Fruit fly (Drosophila melanogaster) whole organism, larva: ENCODE data around the gene Neto.

Source experiments
- noc ChIP-seq: fragments of 200-800 bp; sonication (Bioruptor generic); optimal IDR thresholded peaks from 3 replicates; lab custom pipeline; 2019; ENCODE audit warnings: missing biosample characterization, mild to moderate bottlenecking, missing genetic modification characterization, moderate library complexity

Neto gene

DNA sequence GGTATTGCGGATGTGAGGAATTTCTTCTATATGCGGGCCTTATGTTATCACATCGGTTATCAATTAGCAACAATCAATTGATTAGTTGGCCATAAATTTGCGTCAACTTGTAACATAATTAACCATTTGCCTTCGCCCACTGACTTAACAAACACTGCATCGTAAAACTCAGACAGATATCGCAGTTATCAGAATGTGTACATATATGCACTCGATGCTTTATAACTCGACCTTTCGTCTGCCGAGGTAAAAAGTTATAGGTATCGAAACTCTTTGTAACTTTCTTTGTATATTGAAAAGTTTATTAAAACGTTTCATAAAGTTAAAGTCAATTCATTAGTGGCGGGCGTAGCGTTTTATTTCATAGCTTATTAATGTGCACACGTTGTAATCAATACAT, 117.3 kb downstream of the Neto start:
- no peak for TF ChIP-seq noc (tag; lab: Kevin White, UChicago)

dm6 chrX:13563483-13564443, 118.1 kb downstream of the Neto start, which contains the start of the genes CG46311 and Tpst:
CG46311 (plus strand) TSS chrX:13563823.
Tpst (plus strand) TSS chrX:13563823.
- TF ChIP-seq noc (tag; lab: Kevin White, UChicago): no peak

DNA sequence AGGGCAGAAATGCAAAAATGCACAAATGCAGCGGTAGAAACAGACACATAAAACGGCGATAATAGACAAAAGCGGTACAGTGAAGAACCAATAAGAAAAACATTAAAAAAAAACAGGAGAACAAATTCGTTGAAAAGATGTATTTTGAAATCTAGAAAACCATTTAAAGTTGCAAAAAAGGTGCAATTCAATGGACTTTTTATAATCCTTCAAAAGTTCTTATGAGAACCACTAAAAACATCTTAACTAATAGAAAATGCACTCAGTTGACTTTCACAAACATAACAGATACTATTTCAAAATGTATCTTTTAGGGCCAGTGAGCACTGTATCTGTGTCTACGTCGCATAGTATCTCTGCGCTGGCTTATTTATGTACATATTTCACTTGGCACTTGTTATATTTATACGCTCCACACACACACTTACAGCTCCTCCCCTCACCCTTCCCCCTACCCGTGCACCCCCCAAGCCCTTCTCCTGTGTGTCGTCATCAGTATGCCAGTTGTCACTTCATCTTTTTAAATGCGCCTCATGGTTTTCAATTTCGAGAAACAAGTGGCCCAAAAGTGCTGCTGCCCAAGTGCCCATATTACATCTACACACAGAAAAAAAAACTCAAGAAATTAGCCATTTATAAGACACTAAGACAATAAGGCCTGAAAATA, 119.9 kb downstream of the Neto start:
- TF ChIP-seq noc (tag; lab: Kevin White, UChicago): no peak

- TF ChIP-seq noc (tag; lab: Kevin White, UChicago): peak; percentile 11
Measured at dm6 chrX:13568127-13568526, 122.4 kb downstream of the Neto start.

- TF ChIP-seq noc (tag; lab: Kevin White, UChicago): no peak
Measured at dm6 chrX:13568841-13569240, 123.1 kb downstream of the Neto start.

DNA sequence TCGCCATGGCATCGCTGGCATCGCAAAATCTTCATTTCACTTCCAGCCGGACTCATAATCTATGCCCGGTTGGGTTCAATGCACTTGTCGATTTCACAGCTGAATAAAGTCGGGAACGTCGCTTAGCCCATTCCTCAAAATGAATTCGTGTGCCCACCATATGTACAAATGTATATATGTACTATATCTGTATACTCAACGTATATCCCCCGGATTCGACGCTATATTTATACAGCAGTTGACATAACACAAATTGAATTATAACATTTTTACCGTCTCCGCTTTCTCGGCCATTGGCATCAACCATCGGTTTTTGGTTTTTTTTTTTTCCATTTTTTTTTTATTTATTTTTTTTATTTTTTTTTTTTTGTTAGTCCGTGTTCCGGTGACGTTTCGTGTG, 124.6 kb downstream of the Neto start:
- no peak for TF ChIP-seq noc (tag; lab: Kevin White, UChicago)

- TF ChIP-seq noc (tag; lab: Kevin White, UChicago): peak; percentile 10
Measured at dm6 chrX:13572382-13572781, 126.7 kb downstream of the Neto start.
